Worm (Caenorhabditis elegans) whole organism, midembryonic: Measurements from ENCODE around the gene tag-297.

Experiments used
- T22C8.4 ChIP-seq: fragments of 200-800 bp; sonication (Bioruptor generic); IDR thresholded peaks from 2 replicates; pipeline ENCODE4 v1.3.6; 2022; ENCODE audit warnings: missing genetic modification characterization, missing compliant biosample characterization
- cog-1 ChIP-seq: sonication (generic microtip); optimal IDR thresholded peaks from 2 replicates; lab custom pipeline; 2016; ENCODE audit warnings: missing genetic modification characterization, missing compliant biosample characterization
- flt-1 ChIP-seq: fragments of 200-800 bp; sonication (Bioruptor generic); IDR thresholded peaks from 2 replicates; pipeline ENCODE4 v1.3.6; 2022; ENCODE audit warnings: missing genetic modification characterization, missing compliant biosample characterization
- klf-2 ChIP-seq: fragments of 200-800 bp; sonication (Bioruptor generic); conservative IDR thresholded peaks from 2 replicates; pipeline ENCODE4 v1.3.6; 2022; ENCODE audit warnings: missing genetic modification reagents, missing genetic modification characterization, missing compliant biosample characterization
- ref-1 ChIP-seq: fragments of 200-800 bp; sonication (Bioruptor generic); conservative IDR thresholded peaks from 2 replicates; pipeline ENCODE4 v1.3.6; 2022; ENCODE audit warnings: missing genetic modification reagents, missing genetic modification characterization, missing compliant biosample characterization
- tab-1 ChIP-seq: fragments of 200-800 bp; sonication (Bioruptor generic); IDR thresholded peaks from 2 replicates; pipeline ENCODE4 v1.3.6; 2022; ENCODE audit warnings: missing genetic modification characterization, missing compliant biosample characterization
- ztf-23 ChIP-seq: fragments of 200-800 bp; sonication (Bioruptor generic); IDR thresholded peaks from 2 replicates; pipeline ENCODE4 v1.3.6; 2022; ENCODE audit warnings: missing genetic modification reagents, missing genetic modification characterization, missing compliant biosample characterization

- TF ChIP-seq T22C8.4 (no peak), flt-1 (GFP tag; lab: Robert Waterston, UW) (no peak), ref-1 (GFP tag; lab: Robert Waterston, UW) (no peak), klf-2 (GFP tag; lab: Robert Waterston, UW) (no peak), cog-1 (tag; lab: Kevin White, UChicago) (no peak), tab-1 (GFP tag; lab: Robert Waterston, UW) (no peak), ztf-23 (no peak)
Measured at ce11 chrII:14636737-14637136, 9.3 kb downstream of the tag-297 start, which contains the start of gene sre-13.
